Fruit fly (Drosophila melanogaster) whole organism, embryonic: ENCODE results near the gene Cpr30B.

Experiments
- Ada2b ChIP-seq: fragments of 200-800 bp; sonication (Bioruptor generic); IDR thresholded peaks from 2 replicates; pipeline ENCODE4 v1.3.6; 2022; ENCODE audit warnings: missing biosample characterization, missing genetic modification characterization
- Asciz ChIP-seq: fragments of 200-800 bp; sonication (Bioruptor generic); optimal IDR thresholded peaks from 2 replicates; lab custom pipeline; 2017; ENCODE audit warnings: missing biosample characterization, mild to moderate bottlenecking, missing genetic modification characterization, missing genetic modification reagents
- CG10543 ChIP-seq: fragments of 200-800 bp; sonication (Bioruptor generic); optimal IDR thresholded peaks from 3 replicates; lab custom pipeline; 2017; ENCODE audit warnings: missing biosample characterization, mild to moderate bottlenecking, missing genetic modification characterization, moderate library complexity
- CG11093 ChIP-seq: fragments of 200-800 bp; sonication (Bioruptor generic); IDR thresholded peaks from 3 replicates; pipeline ENCODE4 v1.3.6; 2022; ENCODE audit warnings: missing biosample characterization, missing genetic modification characterization
- CG11456 ChIP-seq: fragments of 200-800 bp; sonication (Bioruptor generic); IDR thresholded peaks from 3 replicates; pipeline ENCODE4 v1.3.6; 2022; ENCODE audit warnings: missing biosample characterization, missing genetic modification characterization
- CG11504 ChIP-seq: fragments of 200-800 bp; sonication (Bioruptor generic); optimal IDR thresholded peaks from 3 replicates; lab custom pipeline; 2019; ENCODE audit warnings: missing biosample characterization, mild to moderate bottlenecking, missing genetic modification characterization, moderate library complexity
- CG11560 ChIP-seq: fragments of 200-800 bp; sonication (Bioruptor generic); IDR thresholded peaks from 3 replicates; pipeline ENCODE4 v1.3.6; 2022; ENCODE audit warnings: missing biosample characterization, missing genetic modification characterization
- CG12769 ChIP-seq: fragments of 200-800 bp; sonication (Bioruptor generic); optimal IDR thresholded peaks from 2 replicates; lab custom pipeline; 2019; ENCODE audit warnings: missing biosample characterization, mild to moderate bottlenecking, missing genetic modification characterization, moderate library complexity
- CG17829 ChIP-seq: fragments of 200-800 bp; optimal IDR thresholded peaks from 2 replicates; lab custom pipeline; 2019; ENCODE audit warnings: missing biosample characterization, mild to moderate bottlenecking, missing genetic modification characterization, moderate library complexity
- CG30431 ChIP-seq: fragments of 200-800 bp; sonication (Bioruptor generic); optimal IDR thresholded peaks from 2 replicates; lab custom pipeline; 2017; ENCODE audit warnings: missing biosample characterization, missing genetic modification characterization
- CG32532 ChIP-seq: fragments of 200-800 bp; sonication (Bioruptor generic); IDR thresholded peaks from 2 replicates; pipeline ENCODE4 v1.3.6; 2022; ENCODE audit warnings: missing biosample characterization, missing genetic modification characterization
- CG3847 ChIP-seq: fragments of 200-800 bp; sonication (Bioruptor generic); IDR thresholded peaks from 2 replicates; pipeline ENCODE4 v1.3.6; 2022; ENCODE audit warnings: missing biosample characterization, missing genetic modification characterization
- CG7372 ChIP-seq: fragments of 200-800 bp; sonication (Bioruptor generic); IDR thresholded peaks from 2 replicates; pipeline ENCODE4 v1.3.6; 2022; ENCODE audit warnings: missing biosample characterization, missing genetic modification characterization
- CG7556 ChIP-seq: fragments of 200-800 bp; sonication (Bioruptor generic); optimal IDR thresholded peaks from 2 replicates; lab custom pipeline; 2017; ENCODE audit warnings: missing biosample characterization, mild to moderate bottlenecking, missing genetic modification characterization
- CG7745 ChIP-seq: fragments of 200-800 bp; sonication (Bioruptor generic); optimal IDR thresholded peaks from 2 replicates; lab custom pipeline; 2018; ENCODE audit warnings: missing biosample characterization, mild to moderate bottlenecking, missing genetic modification characterization, moderate library complexity
- CG8290 ChIP-seq, 3 experiments: fragments of 200-800 bp; sonication (Bioruptor generic); optimal IDR thresholded peaks; 2 replicates each; lab custom pipeline; 2016 to 2019; ENCODE audit warnings: missing biosample characterization in 3 of 3, missing genetic modification characterization in 3 of 3, mild to moderate bottlenecking in 2 of 3, moderate library complexity in 1 of 3
- CG8765 ChIP-seq: fragments of 200-800 bp; sonication (Bioruptor generic); IDR thresholded peaks from 2 replicates; pipeline ENCODE4 v1.3.6; 2022; ENCODE audit warnings: missing biosample characterization, missing genetic modification characterization
- Dbx ChIP-seq: fragments of 200-800 bp; sonication (Bioruptor generic); IDR thresholded peaks from 3 replicates; pipeline ENCODE4 v1.3.6; 2022; ENCODE audit warnings: missing biosample characterization, missing genetic modification characterization
- Deaf1 ChIP-seq: fragments of 200-800 bp; optimal IDR thresholded peaks from 3 replicates; lab custom pipeline; 2019; ENCODE audit warnings: missing biosample characterization, mild to moderate bottlenecking, missing genetic modification characterization, moderate library complexity
- Dek ChIP-seq: fragments of 200-800 bp; sonication (Bioruptor generic); optimal IDR thresholded peaks from 3 replicates; lab custom pipeline; 2019; ENCODE audit warnings: missing biosample characterization, mild to moderate bottlenecking, missing genetic modification characterization, moderate library complexity
- Doc3 ChIP-seq: fragments of 200-800 bp; sonication (Bioruptor generic); IDR thresholded peaks from 3 replicates; pipeline ENCODE4 v1.3.6; 2022; ENCODE audit warnings: missing biosample characterization, missing genetic modification characterization; ENCODE audit not compliant: partially characterized antibody
- Drgx ChIP-seq: fragments of 200-800 bp; sonication (Bioruptor generic); IDR thresholded peaks from 2 replicates; pipeline ENCODE4 v1.3.6; 2022; ENCODE audit warnings: missing biosample characterization, missing genetic modification characterization
- Ets65A ChIP-seq: fragments of 200-800 bp; sonication (Bioruptor generic); peaks from one replicate; lab custom pipeline; 2016; ENCODE audit warnings: missing biosample characterization, missing genetic modification characterization
- Ets97D ChIP-seq: fragments of 200-800 bp; sonication (Bioruptor generic); optimal IDR thresholded peaks from 3 replicates; lab custom pipeline; 2016; ENCODE audit warnings: missing biosample characterization, missing genetic modification characterization
- Fer1 ChIP-seq: fragments of 200-800 bp; sonication (Bioruptor generic); optimal IDR thresholded peaks from 2 replicates; lab custom pipeline; 2017; ENCODE audit warnings: missing biosample characterization, mild to moderate bottlenecking, missing genetic modification characterization
- GATAe ChIP-seq: fragments of 200-800 bp; sonication (Bioruptor generic); conservative IDR thresholded peaks from 2 replicates; pipeline ENCODE4 v1.3.6; 2022; ENCODE audit warnings: missing biosample characterization, missing genetic modification characterization
- Gsc ChIP-seq: fragments of 200-800 bp; sonication (Bioruptor generic); IDR thresholded peaks from 2 replicates; pipeline ENCODE4 v1.3.6; 2022; ENCODE audit warnings: missing biosample characterization, missing genetic modification characterization
- Hmr ChIP-seq: fragments of 200-800 bp; sonication (Bioruptor generic); optimal IDR thresholded peaks from 3 replicates; lab custom pipeline; 2017; ENCODE audit warnings: mild to moderate bottlenecking, missing biosample characterization, missing genetic modification reagents, missing genetic modification characterization
- MBD-R2 ChIP-seq: fragments of 200-800 bp; sonication (Bioruptor generic); IDR thresholded peaks from 2 replicates; pipeline ENCODE4 v1.3.6; 2022; ENCODE audit warnings: missing biosample characterization, missing genetic modification characterization
- MTF-1 ChIP-seq: fragments of 200-800 bp; sonication (Bioruptor generic); optimal IDR thresholded peaks from 2 replicates; lab custom pipeline; 2018; ENCODE audit warnings: missing biosample characterization, mild to moderate bottlenecking, missing genetic modification characterization, borderline replicate concordance
- Med ChIP-seq: fragments of 200-800 bp; sonication (Bioruptor generic); peaks from one replicate; lab custom pipeline; 2016; ENCODE audit warnings: missing biosample characterization, missing genetic modification characterization, mild to moderate bottlenecking, inconsistent platforms, moderate library complexity
- NC2α ChIP-seq: fragments of 200-800 bp; sonication (Bioruptor generic); optimal IDR thresholded peaks from 2 replicates; lab custom pipeline; 2016; ENCODE audit warnings: missing biosample characterization, missing genetic modification characterization
- Ptx1 ChIP-seq: fragments of 200-800 bp; sonication (Bioruptor generic); IDR thresholded peaks from 2 replicates; pipeline ENCODE4 v1.3.6; 2022; ENCODE audit warnings: missing biosample characterization, missing genetic modification characterization
- Sox102F ChIP-seq: fragments of 200-800 bp; sonication (Bioruptor generic); optimal IDR thresholded peaks from 2 replicates; lab custom pipeline; 2018; ENCODE audit warnings: missing biosample characterization, mild to moderate bottlenecking, missing genetic modification characterization, moderate library complexity
- Trl ChIP-seq, 3 experiments: fragments of >200 bp in 2 of 3; fragments of 200-800 bp in 1 of 3; sonication (Bioruptor generic) in 1 of 3; optimal IDR thresholded peaks; 2 replicates in 1 of 3; 3 replicates in 2 of 3; lab custom pipeline; 2016 to 2017; ENCODE audit warnings: missing biosample characterization in 1 of 3, missing genetic modification characterization in 1 of 3
- Usf ChIP-seq: fragments of 200-800 bp; sonication (Bioruptor generic); optimal IDR thresholded peaks from 2 replicates; lab custom pipeline; 2017; ENCODE audit warnings: missing genotype, missing biosample characterization, missing genetic modification characterization
- Vsx1 ChIP-seq: fragments of 200-800 bp; sonication (Bioruptor generic); optimal IDR thresholded peaks from 2 replicates; lab custom pipeline; 2017; ENCODE audit warnings: missing biosample characterization, mild to moderate bottlenecking, missing genetic modification characterization, missing genetic modification reagents
- ap ChIP-seq: fragments of 200-800 bp; sonication (Bioruptor generic); IDR thresholded peaks from 2 replicates; pipeline ENCODE4 v1.3.6; 2022; ENCODE audit warnings: missing biosample characterization, missing genetic modification characterization
- ara ChIP-seq: fragments of 200-800 bp; sonication (Bioruptor generic); IDR thresholded peaks from 2 replicates; pipeline ENCODE4 v1.3.6; 2022; ENCODE audit warnings: missing biosample characterization, missing genetic modification characterization
- chm ChIP-seq: fragments of 200-800 bp; sonication (Bioruptor generic); IDR thresholded peaks from 2 replicates; pipeline ENCODE4 v1.3.6; 2022; ENCODE audit warnings: missing biosample characterization, missing genetic modification characterization
- crol ChIP-seq: fragments of 200-800 bp; sonication (Bioruptor generic); IDR thresholded peaks from 2 replicates; pipeline ENCODE4 v1.3.6; 2022; ENCODE audit warnings: missing biosample characterization, missing genetic modification characterization
- dysf ChIP-seq: fragments of 200-800 bp; sonication (Bioruptor generic); IDR thresholded peaks from 3 replicates; pipeline ENCODE4 v1.3.6; 2022; ENCODE audit warnings: missing biosample characterization, missing genetic modification characterization
- lmd ChIP-seq: fragments of 200-800 bp; sonication (Bioruptor generic); IDR thresholded peaks from 2 replicates; pipeline ENCODE4 v1.3.6; 2022; ENCODE audit warnings: missing biosample characterization, missing genetic modification characterization
- maf-S ChIP-seq: fragments of 200-800 bp; sonication (Bioruptor generic); optimal IDR thresholded peaks from 2 replicates; lab custom pipeline; 2016; ENCODE audit warnings: missing biosample characterization, missing genetic modification characterization
- mam ChIP-seq: fragments of 200-800 bp; sonication (Bioruptor generic); optimal IDR thresholded peaks from 3 replicates; lab custom pipeline; 2016; ENCODE audit warnings: missing biosample characterization, missing genetic modification characterization
- mld ChIP-seq: fragments of 200-800 bp; sonication (Bioruptor generic); IDR thresholded peaks from 3 replicates; pipeline ENCODE4 v1.3.6; 2022; ENCODE audit warnings: missing biosample characterization, missing genetic modification characterization; ENCODE audit not compliant: partially characterized antibody
- nerfin-2 ChIP-seq: fragments of 200-800 bp; sonication (Bioruptor generic); IDR thresholded peaks from 2 replicates; pipeline ENCODE4 v1.3.6; 2022; ENCODE audit warnings: missing biosample characterization, missing genetic modification characterization; ENCODE audit not compliant: partially characterized antibody
- org-1 ChIP-seq: fragments of 200-800 bp; sonication (Bioruptor generic); optimal IDR thresholded peaks from 2 replicates; lab custom pipeline; 2017; ENCODE audit warnings: missing biosample characterization, missing genetic modification characterization
- otp ChIP-seq: fragments of 200-800 bp; sonication (Bioruptor generic); IDR thresholded peaks from 3 replicates; pipeline ENCODE4, ENCODE4 v1.3.6; 2022; ENCODE audit warnings: missing biosample characterization, missing genetic modification characterization
- pnt ChIP-seq: fragments of 200-800 bp; sonication (Bioruptor generic); optimal IDR thresholded peaks from 3 replicates; lab custom pipeline; 2016; ENCODE audit warnings: missing biosample characterization, missing genetic modification characterization
- rib ChIP-seq: fragments of 200-800 bp; sonication (Bioruptor generic); IDR thresholded peaks from 2 replicates; pipeline ENCODE4 v1.3.6; 2022; ENCODE audit warnings: missing biosample characterization, missing genetic modification characterization
- yki ChIP-seq: fragments of >200 bp; optimal IDR thresholded peaks from 3 replicates; lab custom pipeline; 2018
- zfh2 ChIP-seq: fragments of 200-800 bp; sonication (Bioruptor generic); optimal IDR thresholded peaks from 2 replicates; lab custom pipeline; 2016; ENCODE audit warnings: missing biosample characterization, missing genetic modification characterization

Cpr30B gene

dm6 chr2L:9560045-9560587, 17.4 kb downstream of the Cpr30B start:
- TF ChIP-seq Ets97D (GFP tag; lab: Kevin White, UChicago) (no peak), otp (GFP tag; lab: Robert Waterston, UW) (no peak), MTF-1 (GFP tag; lab: Kevin White, UChicago) (no peak), Asciz (GFP tag; lab: Kevin White, UChicago) (no peak), Gsc (no peak), zfh2 (GFP tag; lab: Kevin White, UChicago) (no peak), CG32532 (GFP tag; lab: Robert Waterston, UW) (peak; percentile 9; the same call in 1 of the 2 replicates), CG7372 (GFP tag; lab: Robert Waterston, UW) (peak; percentile 53; the same call in 1 of the 2 replicates), mam (GFP tag; lab: Kevin White, UChicago) (no peak), Drgx (peak; percentile 57; the same call in 1 of the 2 replicates), CG8765 (GFP tag; lab: Robert Waterston, UW) (no peak), ap (GFP tag; lab: Robert Waterston, UW) (no peak), CG11456 (0 out of 3 replicates have a peak, but pooled peaks have one; percentile 32), pnt (no peak), Med (peak; percentile 70), MBD-R2 (no peak), Vsx1 (no peak), Ada2b (GFP tag; lab: Robert Waterston, UW) (no peak), crol (GFP tag; lab: Robert Waterston, UW) (0 out of 2 replicates have a peak, but pooled peaks have one; percentile 11), CG11560 (tag; lab: Robert Waterston, UW) (0 out of 3 replicates have a peak, but pooled peaks have one; percentile 31), Sox102F (no peak), Trl (optimal IDR thresholded peaks at IDR 0.05; lab: Kevin White, UChicago) (peak; percentile 13 to 28), Trl (GFP tag; optimal IDR thresholded peaks at IDR 0.05; lab: Kevin White, UChicago) (no peak), ara (GFP tag; lab: Robert Waterston, UW) (no peak), org-1 (GFP tag; lab: Kevin White, UChicago) (no peak), Fer1 (GFP tag; lab: Kevin White, UChicago) (no peak), Dek (no peak), nerfin-2 (no peak), Ptx1 (GFP tag; lab: Robert Waterston, UW) (no peak), Dbx (GFP tag; lab: Robert Waterston, UW) (peak; percentile 32; the same call in 1 of the 3 replicates), Deaf1 (peak; percentile 70), mld (GFP tag; lab: Robert Waterston, UW) (no peak), Ets65A (GFP tag; lab: Kevin White, UChicago) (peak; percentile 47), rib (GFP tag; lab: Robert Waterston, UW) (0 out of 2 replicates have a peak, but pooled peaks have one; percentile 28), chm (GFP tag; lab: Robert Waterston, UW) (no peak), CG3847 (GFP tag; lab: Robert Waterston, UW) (no peak), CG12769 (peak; percentile 76), Usf (GFP tag; lab: Kevin White, UChicago) (no peak), CG10543 (GFP tag; lab: Kevin White, UChicago) (peak; percentile 23)
- TF ChIP-seq, all 482 proteins: peak for 14

dm6 chr2L:9562713-9563112, 20.0 kb downstream of the Cpr30B start:
- TF ChIP-seq Hmr (peak; percentile 26), GATAe (GFP tag; lab: Robert Waterston, UW) (no peak), Doc3 (no peak), CG11093 (GFP tag; lab: Robert Waterston, UW) (no peak), CG17829 (tag; lab: Kevin White, UChicago) (no peak), yki (lab: Kevin White, UChicago) (no peak), CG7556 (GFP tag; lab: Kevin White, UChicago) (peak; percentile 17), dysf (GFP tag; lab: Robert Waterston, UW) (peak; percentile 33; the same call in 1 of the 3 replicates), CG11504 (tag; lab: Kevin White, UChicago) (peak; percentile 19), maf-S (GFP tag; lab: Kevin White, UChicago) (no peak), lmd (no peak), CG7745 (tag; lab: Kevin White, UChicago) (no peak), NC2α (no peak), CG30431 (GFP tag; lab: Kevin White, UChicago) (no peak), CG8290 (GFP tag; optimal IDR thresholded peaks at IDR 0.05; lab: Kevin White, UChicago) (no peak), CG8290 (tag; optimal IDR thresholded peaks at IDR 0.05; lab: Kevin White, UChicago) (peak in 1 of 2 experiments; percentile 41)
